Worm (Caenorhabditis elegans): ENCODE data around the gene C14B9.8.

Gene C14B9.8

DNA sequence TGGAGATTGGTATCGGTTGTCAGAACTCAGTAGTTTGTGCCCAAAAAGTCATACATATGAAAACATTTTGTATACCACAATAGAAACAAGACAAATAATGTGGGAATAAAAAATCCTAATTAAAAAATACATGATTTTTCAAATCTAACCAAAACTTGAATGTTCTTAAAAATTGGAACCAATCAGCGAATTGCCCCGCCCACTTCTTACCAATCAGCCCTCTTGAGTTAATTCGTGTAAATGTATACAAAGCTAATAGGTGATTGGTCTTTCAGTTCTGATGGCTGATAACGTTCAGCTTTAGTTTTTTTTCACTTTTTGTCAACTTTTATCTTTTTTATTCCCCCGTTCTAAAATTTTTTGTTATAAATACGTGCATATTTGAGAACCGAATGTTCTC, 30.8 kb upstream of the C14B9.8 start:
- TF ChIP-seq nhr-67 (tag; optimal IDR thresholded peaks at IDR 0.05) (no peak), nfya-1 (tag; optimal IDR thresholded peaks at IDR 0.05; ENCODE audit: insufficient read depth) (peak; percentile 86)

DNA sequence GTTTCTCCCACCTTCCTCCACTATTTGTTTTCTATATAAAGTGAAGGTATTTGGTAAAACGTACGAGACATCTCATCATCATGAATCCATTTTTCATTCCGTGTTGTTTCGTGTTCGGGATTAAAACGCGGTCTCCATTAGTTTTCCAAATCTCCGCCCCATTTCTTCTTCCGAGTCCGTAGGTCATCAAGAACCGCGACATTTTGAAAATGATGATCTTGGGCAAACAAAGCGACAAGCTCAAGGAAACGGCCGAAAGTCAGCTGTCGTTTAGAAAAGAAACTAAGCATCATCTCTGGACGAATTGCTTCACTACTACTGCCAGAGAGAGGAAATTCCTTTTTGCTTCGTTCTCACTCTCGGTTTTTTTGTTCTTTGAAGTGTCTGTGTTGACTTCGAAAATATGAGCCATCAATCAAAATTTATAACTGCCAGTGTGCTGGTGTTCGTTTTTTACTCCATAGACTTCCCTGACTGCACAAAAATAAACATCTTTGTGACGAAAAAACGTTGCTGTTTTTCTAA, 28.2 kb upstream of the C14B9.8 start:
- TF ChIP-seq egl-5 (tag; optimal IDR thresholded peaks at IDR 0.05): peak; percentile 54
- TF ChIP-seq nhr-237 (tag; optimal IDR thresholded peaks at IDR 0.05): no peak
- no peak for TF ChIP-seq elt-1 (tag; optimal IDR thresholded peaks at IDR 0.05)
- TF ChIP-seq sea-2 (GFP tag; optimal IDR thresholded peaks at IDR 0.05): no peak
- no peak for TF ChIP-seq nhr-23 (tag; optimal IDR thresholded peaks at IDR 0.05)
- peak; percentile 58 for TF ChIP-seq lin-39 (tag; optimal IDR thresholded peaks at IDR 0.05)

DNA sequence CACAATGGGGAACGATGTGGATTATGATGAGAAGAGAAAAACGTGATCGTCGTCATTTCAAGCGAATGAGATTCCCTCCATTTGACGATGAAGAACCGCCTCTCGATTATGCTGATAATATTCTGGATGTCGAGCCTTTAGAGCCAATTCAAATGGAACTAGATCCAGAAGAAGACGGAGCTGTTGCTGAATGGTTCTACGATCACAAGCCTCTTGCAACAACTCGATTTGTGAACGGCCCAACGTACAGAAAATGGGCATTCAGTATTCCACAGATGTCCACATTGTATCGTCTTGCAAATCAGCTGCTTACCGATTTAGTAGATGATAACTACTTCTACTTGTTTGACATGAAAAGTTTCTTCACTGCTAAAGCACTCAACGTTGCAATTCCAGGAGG, 20.3 kb upstream of the C14B9.8 start:
- TF ChIP-seq nhr-11 (tag; optimal IDR thresholded peaks at IDR 0.05) (no peak), daf-12 (tag; optimal IDR thresholded peaks at IDR 0.05) (no peak), nhr-77 (tag; optimal IDR thresholded peaks at IDR 0.05) (no peak), lin-15B (tag; optimal IDR thresholded peaks at IDR 0.05) (no peak), egl-27 (tag; optimal IDR thresholded peaks at IDR 0.05) (no peak), ceh-16 (tag; optimal IDR thresholded peaks at IDR 0.05) (no peak), nhr-12 (tag; optimal IDR thresholded peaks at IDR 0.05) (no peak), pha-4 (tag; optimal IDR thresholded peaks at IDR 0.05) (no peak), ztf-11 (tag; optimal IDR thresholded peaks at IDR 0.05) (no peak), mdl-1 (tag; optimal IDR thresholded peaks at IDR 0.05) (no peak)

DNA sequence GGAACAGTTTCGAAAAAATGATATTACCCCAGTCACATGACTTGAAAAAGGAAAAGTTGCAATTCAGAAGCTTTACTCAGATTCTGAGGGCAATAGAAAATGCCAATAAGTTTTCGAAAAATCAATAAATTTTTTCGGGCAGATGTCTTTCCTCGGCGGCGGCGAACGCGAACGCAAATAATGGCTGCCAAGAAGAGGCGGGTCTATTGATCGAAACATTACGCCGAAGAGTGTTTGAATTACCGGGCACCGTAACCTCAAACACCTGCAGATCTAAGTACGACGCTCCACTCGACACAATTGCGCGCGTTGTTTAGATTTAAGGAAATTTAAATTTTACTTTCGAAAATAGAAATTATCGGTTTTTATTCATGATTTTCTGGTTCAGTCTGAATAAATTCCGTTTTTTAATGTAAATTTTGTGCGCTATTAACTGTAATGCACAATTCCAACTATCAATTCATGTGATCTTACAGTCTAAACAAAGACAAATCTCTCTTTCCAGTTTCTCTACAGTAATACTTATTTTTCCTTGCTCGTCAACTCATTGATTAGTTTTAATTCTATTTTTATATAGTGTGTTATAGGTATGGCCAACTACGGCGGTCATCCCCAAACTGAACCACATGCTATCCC, 19.5 kb upstream of the C14B9.8 start, which contains the start of gene prp-8:
Gene prp-8, plus strand, starts transcription at position 586 of the 636 bp plus-strand sequence.
- TF ChIP-seq nhr-76 (tag; optimal IDR thresholded peaks at IDR 0.05) (no peak), skn-1 (tag; optimal IDR thresholded peaks at IDR 0.05) (peak; percentile 86), ztf-11 (tag; optimal IDR thresholded peaks at IDR 0.05) (no peak), elt-3 (tag; optimal IDR thresholded peaks at IDR 0.05) (no peak), ceh-16 (tag; optimal IDR thresholded peaks at IDR 0.05) (no peak), fkh-2 (tag; optimal IDR thresholded peaks at IDR 0.05) (no peak), nhr-67 (tag; optimal IDR thresholded peaks at IDR 0.05) (no peak), lsy-12 (tag; optimal IDR thresholded peaks at IDR 0.05) (peak; percentile 87), ceh-9 (tag; optimal IDR thresholded peaks at IDR 0.05) (no peak), aly-2 (tag; optimal IDR thresholded peaks at IDR 0.05) (no peak), lin-15B (tag; optimal IDR thresholded peaks at IDR 0.05) (peak; percentile 96), fos-1 (tag; optimal IDR thresholded peaks at IDR 0.05) (no peak), snpc-4 (tag; optimal IDR thresholded peaks at IDR 0.05) (no peak), nhr-12 (tag; optimal IDR thresholded peaks at IDR 0.05) (no peak), fkh-10 (GFP tag; optimal IDR thresholded peaks at IDR 0.05) (peak; percentile 64), eor-1 (tag; optimal IDR thresholded peaks at IDR 0.05) (no peak), pqm-1 (tag; optimal IDR thresholded peaks at IDR 0.05) (peak; percentile 52), ama-1 (optimal IDR thresholded peaks at IDR 0.05) (peak; percentile 60), zag-1 (tag; optimal IDR thresholded peaks at IDR 0.05) (no peak), nhr-28 (tag; optimal IDR thresholded peaks at IDR 0.05) (no peak), elt-1 (tag; optimal IDR thresholded peaks at IDR 0.05) (peak; percentile 24), mdl-1 (tag; optimal IDR thresholded peaks at IDR 0.05) (no peak), egl-5 (tag; optimal IDR thresholded peaks at IDR 0.05) (peak; percentile 90), nhr-25 (tag; optimal IDR thresholded peaks at IDR 0.05) (peak; percentile 94), ztf-4 (tag; optimal IDR thresholded peaks at IDR 0.05) (no peak), lin-39 (tag; optimal IDR thresholded peaks at IDR 0.05) (peak; percentile 99), hmg-11 (tag; optimal IDR thresholded peaks at IDR 0.05) (peak; percentile 85), egl-27 (tag; optimal IDR thresholded peaks at IDR 0.05) (peak; percentile 3), tbx-2 (tag; optimal IDR thresholded peaks at IDR 0.05) (no peak), nhr-237 (tag; optimal IDR thresholded peaks at IDR 0.05) (no peak), ceh-28 (tag; optimal IDR thresholded peaks at IDR 0.05) (peak; percentile 89), sea-2 (GFP tag; optimal IDR thresholded peaks at IDR 0.05) (no peak), elt-2 (tag; optimal IDR thresholded peaks at IDR 0.05) (peak; percentile 71), nhr-77 (tag; optimal IDR thresholded peaks at IDR 0.05) (no peak), ZK546.5 (tag; optimal IDR thresholded peaks at IDR 0.05) (peak; percentile 81), nhr-43 (tag; optimal IDR thresholded peaks at IDR 0.05; ENCODE audit: poor library complexity, severe bottlenecking) (peak; percentile 72), unc-39 (tag; optimal IDR thresholded peaks at IDR 0.05) (no peak), daf-12 (tag; optimal IDR thresholded peaks at IDR 0.05) (no peak), mml-1 (tag; optimal IDR thresholded peaks at IDR 0.05) (no peak), nfya-1 (tag; optimal IDR thresholded peaks at IDR 0.05; ENCODE audit: insufficient read depth) (peak; percentile 98), nhr-23 (tag; optimal IDR thresholded peaks at IDR 0.05) (peak; percentile 91), R02D3.7 (tag; optimal IDR thresholded peaks at IDR 0.05) (peak; percentile 61), jun-1 (tag; optimal IDR thresholded peaks at IDR 0.05) (peak; percentile 50), nhr-11 (tag; optimal IDR thresholded peaks at IDR 0.05) (no peak)

Data from whole organism, L3 larva.